Fruit fly (Drosophila melanogaster): ENCODE data around the gene Gp93.

Gp93 gene

DNA sequence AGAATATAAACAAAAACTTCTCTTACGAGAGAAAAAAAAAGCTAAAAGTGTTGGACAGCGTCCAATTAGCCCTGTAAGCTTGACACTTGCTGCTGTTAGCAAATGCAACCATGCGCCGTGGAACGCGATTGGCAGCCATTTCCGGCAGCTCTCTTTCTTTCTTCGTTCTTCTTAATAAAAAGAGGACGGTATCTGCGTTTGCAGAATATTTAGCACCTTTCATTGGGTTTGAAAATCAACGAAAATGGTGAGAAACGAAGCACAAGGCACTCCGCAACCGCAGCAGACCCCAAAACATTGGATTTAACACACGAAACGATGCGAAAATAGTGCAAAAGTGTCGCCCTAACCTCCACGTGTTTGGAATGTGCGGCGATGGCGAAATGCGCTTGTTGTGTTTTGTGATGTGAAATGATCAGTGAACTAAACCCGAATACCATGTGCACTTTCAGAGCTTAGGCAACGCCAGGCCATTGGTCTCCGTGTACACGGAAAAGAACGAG is 25.8 kb upstream of the Gp93 start, which contains the start of gene RpL4 (continued):
- TF ChIP-seq corto (GFP tag; optimal IDR thresholded peaks at IDR 0.05) (no peak), fu2 (GFP tag; optimal IDR thresholded peaks at IDR 0.05) (peak; percentile 41), CG33557 (GFP tag; optimal IDR thresholded peaks at IDR 0.05) (peak; percentile 86), CG9817 (tag; optimal IDR thresholded peaks at IDR 0.05) (peak; percentile 72), gfzf (GFP tag; optimal IDR thresholded peaks at IDR 0.05) (peak; percentile 4), disco-r (GFP tag; optimal IDR thresholded peaks at IDR 0.05) (peak; percentile 74), Rfx (GFP tag; IDR thresholded peaks at IDR 0.05) (peak; percentile 91), CG1792 (GFP tag; optimal IDR thresholded peaks at IDR 0.05) (peak; percentile 65), Hmx (GFP tag; optimal IDR thresholded peaks at IDR 0.05) (peak; percentile 8), schlank (tag; optimal IDR thresholded peaks at IDR 0.05) (peak; percentile 88), hkb (optimal IDR thresholded peaks at IDR 0.05) (no peak), hkb (GFP tag; IDR thresholded peaks at IDR 0.05) (peak; percentile 84), CG9609 (GFP tag; optimal IDR thresholded peaks at IDR 0.05) (peak; percentile 75), ttk (GFP tag; IDR thresholded peaks at IDR 0.05) (peak; percentile 70; the same call in 1 of the 2 replicates), CG13624 (GFP tag; optimal IDR thresholded peaks at IDR 0.05) (peak; percentile 86), CG1529 (GFP tag; optimal IDR thresholded peaks at IDR 0.05) (peak; percentile 78), CG6683 (GFP tag; optimal IDR thresholded peaks at IDR 0.05) (peak; percentile 69), org-1 (GFP tag; optimal IDR thresholded peaks at IDR 0.05) (peak; percentile 71), Dek (tag; optimal IDR thresholded peaks at IDR 0.05) (peak; percentile 53), CG15011 (GFP tag; optimal IDR thresholded peaks at IDR 0.05) (no peak), tio (GFP tag; optimal IDR thresholded peaks at IDR 0.05) (no peak), CG4282 (GFP tag; optimal IDR thresholded peaks at IDR 0.05) (no peak), knrl (GFP tag; IDR thresholded peaks at IDR 0.05; ENCODE audit: partially characterized antibody) (no peak), CG18262 (tag; optimal IDR thresholded peaks at IDR 0.05) (peak; percentile 64), tgo (GFP tag; IDR thresholded peaks at IDR 0.05) (peak; percentile 67), CG10959 (GFP tag; IDR thresholded peaks at IDR 0.05) (no peak; the same call in 1 of the 2 replicates), GATAe (GFP tag; conservative IDR thresholded peaks at IDR 0.05) (no peak; the same call in 1 of the 2 replicates), Lim3 (GFP tag; IDR thresholded peaks at IDR 0.05) (no peak), dimm (GFP tag; IDR thresholded peaks at IDR 0.05) (peak; percentile 51; the same call in 1 of the 2 replicates), sob (GFP tag; IDR thresholded peaks at IDR 0.05) (peak; percentile 81), dpn (GFP tag; optimal IDR thresholded peaks at IDR 0.05) (peak; percentile 52 to 82), CG5180 (GFP tag; optimal IDR thresholded peaks at IDR 0.05) (peak; percentile 76), E2f2 (GFP tag; IDR thresholded peaks at IDR 0.05) (peak; percentile 51), CG2120 (GFP tag; optimal IDR thresholded peaks at IDR 0.05) (peak; percentile 58), gsb (GFP tag; IDR thresholded peaks at IDR 0.05) (peak; percentile 51; the same call in 1 of the 2 replicates), CG16815 (GFP tag; optimal IDR thresholded peaks at IDR 0.05) (peak; percentile 58), CG11695 (GFP tag; IDR thresholded peaks at IDR 0.05) (peak; percentile 70), Ravus (GFP tag; IDR thresholded peaks at IDR 0.05) (no peak; the same call in 1 of the 2 replicates), ems (GFP tag; optimal IDR thresholded peaks at IDR 0.05) (peak; percentile 35), CG11696 (GFP tag; IDR thresholded peaks at IDR 0.05) (peak; percentile 74), YL-1 (GFP tag; optimal IDR thresholded peaks at IDR 0.05) (peak; percentile 98), CG11247 (GFP tag; IDR thresholded peaks at IDR 0.05) (peak; percentile 85), az2 (GFP tag; optimal IDR thresholded peaks at IDR 0.05) (peak; percentile 78), Gug (GFP tag; IDR thresholded peaks at IDR 0.05) (no peak; the same call in 3 of the 4 replicates), Adf1 (GFP tag; IDR thresholded peaks at IDR 0.05) (no peak), eve (GFP tag; optimal IDR thresholded peaks at IDR 0.05) (no peak), CG12391 (tag; optimal IDR thresholded peaks at IDR 0.05) (peak; percentile 86), CoRest (tag; optimal IDR thresholded peaks at IDR 0.05) (peak; percentile 75), ATbp (GFP tag; optimal IDR thresholded peaks at IDR 0.05) (peak; percentile 84), exex (tag; optimal IDR thresholded peaks at IDR 0.05) (peak; percentile 44), crc (GFP tag; optimal IDR thresholded peaks at IDR 0.05) (peak; percentile 75)

Data from whole organism, embryonic.